Worm (Caenorhabditis elegans): Measurements from ENCODE around the gene str-20.

DNA sequence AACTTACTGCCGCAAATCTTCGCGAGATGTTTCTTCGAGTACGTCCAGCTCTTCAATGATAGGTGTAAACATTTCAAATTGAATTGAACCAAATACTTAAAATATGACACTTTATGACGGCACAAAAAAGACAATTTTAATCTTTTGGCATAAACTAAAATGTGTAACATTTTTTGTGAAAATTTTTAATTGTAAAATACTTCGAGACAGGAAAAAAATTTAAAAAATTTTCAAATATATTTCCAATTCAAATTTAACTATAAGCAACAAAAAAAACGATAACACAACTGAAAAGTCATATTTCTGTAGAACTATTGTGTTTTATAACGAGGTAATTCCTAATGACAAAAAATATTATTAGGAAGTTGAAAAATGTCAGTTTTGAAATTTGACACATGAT, 5.6 kb downstream of the str-20 start, which contains the start of gene C05E4.12:
- TF ChIP-seq nhr-237 (tag; optimal IDR thresholded peaks at IDR 0.05), result no peak
- no peak for TF ChIP-seq mdl-1 (tag; optimal IDR thresholded peaks at IDR 0.05)
- TF ChIP-seq lsy-2 (tag; optimal IDR thresholded peaks at IDR 0.05), result no peak
- no peak for TF ChIP-seq snpc-4 (tag; optimal IDR thresholded peaks at IDR 0.05)
- TF ChIP-seq nhr-77 (tag; optimal IDR thresholded peaks at IDR 0.05), result no peak

All from whole organism, L2 larva.